Fruit fly (Drosophila melanogaster) whole organism, pupa: Measurements from ENCODE around the gene LSm3.

ENCODE experiments used
- CG10348 ChIP-seq: fragments of 200-800 bp; sonication (Bioruptor generic); IDR thresholded peaks from 2 replicates; pipeline ENCODE4 v1.3.6; 2022; ENCODE audit warnings: missing biosample characterization, missing genetic modification characterization
- CG12605 ChIP-seq: fragments of 200-800 bp; sonication (Bioruptor generic); IDR thresholded peaks from 2 replicates; pipeline ENCODE4 v1.3.6; 2022; ENCODE audit warnings: missing biosample characterization, missing genetic modification characterization
- CG13204 ChIP-seq: fragments of 200-800 bp; sonication (Bioruptor generic); optimal IDR thresholded peaks from 2 replicates; lab custom pipeline; 2018; ENCODE audit warnings: missing biosample characterization, mild to moderate bottlenecking, missing genetic modification characterization, moderate library complexity
- CG14655 ChIP-seq: fragments of 200-800 bp; sonication (Bioruptor generic); optimal IDR thresholded peaks from 3 replicates; lab custom pipeline; 2017; ENCODE audit warnings: mild to moderate bottlenecking, missing biosample characterization, missing genetic modification reagents, missing genetic modification characterization
- CG15710 ChIP-seq: fragments of 200-800 bp; sonication (Bioruptor generic); optimal IDR thresholded peaks from 2 replicates; lab custom pipeline; 2018; ENCODE audit warnings: missing biosample characterization, mild to moderate bottlenecking, missing genetic modification characterization, moderate library complexity
- CG17806 ChIP-seq: fragments of 200-800 bp; sonication (Bioruptor generic); optimal IDR thresholded peaks from 2 replicates; lab custom pipeline; 2018; ENCODE audit warnings: missing biosample characterization, mild to moderate bottlenecking, missing genetic modification characterization, moderate library complexity
- CG32121 ChIP-seq: fragments of 200-800 bp; sonication (Bioruptor generic); IDR thresholded peaks from 2 replicates; pipeline ENCODE4 v1.3.6; 2022; ENCODE audit warnings: missing biosample characterization, missing genetic modification characterization
- CG34367 ChIP-seq: fragments of 200-800 bp; sonication (Bioruptor generic); optimal IDR thresholded peaks from 2 replicates; lab custom pipeline; 2018; ENCODE audit warnings: missing biosample characterization, mild to moderate bottlenecking, missing genetic modification characterization
- CG4496 ChIP-seq: fragments of 200-800 bp; sonication (Bioruptor generic); IDR thresholded peaks from 3 replicates; pipeline ENCODE4 v1.3.6; 2022; ENCODE audit warnings: missing biosample characterization, missing genetic modification characterization
- CG8159 ChIP-seq: fragments of 200-800 bp; sonication (Bioruptor generic); optimal IDR thresholded peaks from 3 replicates; lab custom pipeline; 2018; ENCODE audit warnings: missing biosample characterization, mild to moderate bottlenecking, missing genetic modification characterization, moderate library complexity
- CG8301 ChIP-seq: fragments of 200-800 bp; sonication (Bioruptor generic); optimal IDR thresholded peaks from 2 replicates; lab custom pipeline; 2018; ENCODE audit warnings: missing biosample characterization, mild to moderate bottlenecking, missing genetic modification characterization
- CG9948 ChIP-seq: fragments of 200-800 bp; sonication (Bioruptor generic); optimal IDR thresholded peaks from 2 replicates; lab custom pipeline; 2018; ENCODE audit warnings: missing biosample characterization, mild to moderate bottlenecking, missing genetic modification characterization, moderate library complexity
- D1 ChIP-seq: fragments of 200-800 bp; sonication (Bioruptor generic); optimal IDR thresholded peaks from 2 replicates; lab custom pipeline; 2018; ENCODE audit warnings: missing biosample characterization, mild to moderate bottlenecking, missing genetic modification characterization, moderate library complexity
- EcR ChIP-seq: fragments of 200-800 bp; sonication (Bioruptor generic); optimal IDR thresholded peaks from 3 replicates; lab custom pipeline; 2019; ENCODE audit warnings: missing biosample characterization, missing genetic modification characterization, mild to moderate bottlenecking, moderate library complexity, missing genetic modification reagents
- Ets98B ChIP-seq: fragments of 200-800 bp; sonication (Bioruptor generic); IDR thresholded peaks from 2 replicates; pipeline ENCODE4 v1.3.6; 2022; ENCODE audit warnings: missing biosample characterization, missing genetic modification characterization
- Pif1A ChIP-seq: fragments of 200-800 bp; sonication (Bioruptor generic); optimal IDR thresholded peaks from 3 replicates; lab custom pipeline; 2016; ENCODE audit warnings: missing biosample characterization, missing genetic modification characterization
- Pif1B ChIP-seq: fragments of 200-800 bp; sonication (Bioruptor generic); optimal IDR thresholded peaks from 3 replicates; lab custom pipeline; 2016; ENCODE audit warnings: missing biosample characterization, missing genetic modification characterization
- Snoo ChIP-seq: fragments of 200-800 bp; sonication (Bioruptor generic); optimal IDR thresholded peaks from 3 replicates; lab custom pipeline; 2017; ENCODE audit warnings: missing biosample characterization, mild to moderate bottlenecking, missing genetic modification characterization, inconsistent platforms
- fd96Ca ChIP-seq: fragments of 200-800 bp; sonication (Bioruptor generic); IDR thresholded peaks from 3 replicates; pipeline ENCODE4 v1.3.6; 2022; ENCODE audit warnings: missing biosample characterization, missing genetic modification characterization
- gl ChIP-seq: fragments of 200-800 bp; sonication (Bioruptor generic); optimal IDR thresholded peaks from 2 replicates; lab custom pipeline; 2018; ENCODE audit warnings: missing biosample characterization, mild to moderate bottlenecking, missing genetic modification characterization
- rn ChIP-seq: fragments of 200-800 bp; sonication (Bioruptor generic); IDR thresholded peaks from 2 replicates; pipeline ENCODE4 v1.3.6; 2022; ENCODE audit warnings: missing biosample characterization, missing genetic modification characterization

LSm3 gene

dm6 chr3R:24010637-24011214, 14.7 kb downstream of the LSm3 start:
- TF ChIP-seq D1 (tag; lab: Kevin White, UChicago): no peak
- TF ChIP-seq gl (tag; lab: Kevin White, UChicago): no peak
- peak; percentile 55 for TF ChIP-seq CG12605 (GFP tag; lab: Robert Waterston, UW)
- no peak for TF ChIP-seq CG9948
- TF ChIP-seq fd96Ca (GFP tag; lab: Robert Waterston, UW): peak; percentile 51; the same call in 2 of the 3 replicates
- TF ChIP-seq EcR (GFP tag; lab: Kevin White, UChicago): no peak
- TF ChIP-seq CG4496: peak; percentile 75; the same call in 2 of the 3 replicates
- peak; percentile 39 for TF ChIP-seq Pif1A (GFP tag; lab: Kevin White, UChicago)
- TF ChIP-seq CG13204: peak; percentile 46
- TF ChIP-seq rn (GFP tag; lab: Robert Waterston, UW): 0 out of 2 replicates have a peak, but pooled peaks have one; percentile 13
- TF ChIP-seq CG8159 (tag; lab: Kevin White, UChicago): peak; percentile 21
- peak; percentile 72 for TF ChIP-seq CG32121 (GFP tag; lab: Robert Waterston, UW)
- TF ChIP-seq Snoo (tag; lab: Kevin White, UChicago): peak; percentile 16
- no peak for TF ChIP-seq CG10348 (GFP tag; lab: Robert Waterston, UW)
- TF ChIP-seq Pif1B (GFP tag; lab: Kevin White, UChicago): no peak
- TF ChIP-seq CG17806 (tag; lab: Kevin White, UChicago): no peak
- TF ChIP-seq CG8301 (tag; lab: Kevin White, UChicago): peak; percentile 53
- peak; percentile 62 for TF ChIP-seq CG14655
- TF ChIP-seq CG15710: peak; percentile 7
- TF ChIP-seq Ets98B (GFP tag; lab: Robert Waterston, UW): peak; percentile 61
- TF ChIP-seq CG34367: no peak

- TF ChIP-seq Pif1A (GFP tag; lab: Kevin White, UChicago) (no peak), CG12605 (GFP tag; lab: Robert Waterston, UW) (no peak), EcR (GFP tag; lab: Kevin White, UChicago) (no peak), CG9948 (no peak), Ets98B (GFP tag; lab: Robert Waterston, UW) (no peak), CG14655 (no peak), D1 (tag; lab: Kevin White, UChicago) (no peak), CG8301 (tag; lab: Kevin White, UChicago) (no peak), fd96Ca (GFP tag; lab: Robert Waterston, UW) (no peak), CG4496 (no peak), CG34367 (no peak), CG32121 (GFP tag; lab: Robert Waterston, UW) (no peak), CG13204 (no peak), CG15710 (no peak)
Measured at dm6 chr3R:24012038-24012693, 16.1 kb downstream of the LSm3 start.

dm6 chr3R:24014600-24014999, 18.5 kb downstream of the LSm3 start:
- TF ChIP-seq CG15710: peak; percentile 30
- TF ChIP-seq CG4496: 0 out of 3 replicates have a peak, but pooled peaks have one; percentile 25
- TF ChIP-seq CG8301 (tag; lab: Kevin White, UChicago): no peak

dm6 chr3R:24015449-24015848, 19.4 kb downstream of the LSm3 start:
- TF ChIP-seq CG14655: no peak
- TF ChIP-seq CG9948: no peak
- TF ChIP-seq Ets98B (GFP tag; lab: Robert Waterston, UW): no peak
- no peak for TF ChIP-seq CG17806 (tag; lab: Kevin White, UChicago)
- TF ChIP-seq fd96Ca (GFP tag; lab: Robert Waterston, UW): no peak
- no peak for TF ChIP-seq CG12605 (GFP tag; lab: Robert Waterston, UW)
- no peak for TF ChIP-seq Snoo (tag; lab: Kevin White, UChicago)
- TF ChIP-seq CG32121 (GFP tag; lab: Robert Waterston, UW): no peak
- TF ChIP-seq CG15710: no peak
- no peak for TF ChIP-seq CG8301 (tag; lab: Kevin White, UChicago)
- TF ChIP-seq CG34367: no peak
- TF ChIP-seq CG10348 (GFP tag; lab: Robert Waterston, UW): no peak
- no peak for TF ChIP-seq rn (GFP tag; lab: Robert Waterston, UW)
- no peak for TF ChIP-seq Pif1A (GFP tag; lab: Kevin White, UChicago)
- no peak for TF ChIP-seq EcR (GFP tag; lab: Kevin White, UChicago)
- TF ChIP-seq gl (tag; lab: Kevin White, UChicago): no peak
- TF ChIP-seq CG8159 (tag; lab: Kevin White, UChicago): no peak
- no peak for TF ChIP-seq CG13204
- TF ChIP-seq CG4496: no peak
- no peak for TF ChIP-seq Pif1B (GFP tag; lab: Kevin White, UChicago)

- TF ChIP-seq Pif1A (GFP tag; lab: Kevin White, UChicago) (no peak), CG4496 (peak; percentile 34; the same call in 1 of the 3 replicates), Pif1B (GFP tag; lab: Kevin White, UChicago) (no peak), CG12605 (GFP tag; lab: Robert Waterston, UW) (0 out of 2 replicates have a peak, but pooled peaks have one; percentile 45), CG15710 (no peak), EcR (GFP tag; lab: Kevin White, UChicago) (peak; percentile 92), D1 (tag; lab: Kevin White, UChicago) (no peak), CG32121 (GFP tag; lab: Robert Waterston, UW) (0 out of 2 replicates have a peak, but pooled peaks have one; percentile 19), CG34367 (no peak), CG13204 (no peak), Snoo (tag; lab: Kevin White, UChicago) (no peak), Ets98B (GFP tag; lab: Robert Waterston, UW) (0 out of 2 replicates have a peak, but pooled peaks have one; percentile 22), CG9948 (no peak), CG8159 (tag; lab: Kevin White, UChicago) (no peak), rn (GFP tag; lab: Robert Waterston, UW) (no peak), fd96Ca (GFP tag; lab: Robert Waterston, UW) (0 out of 3 replicates have a peak, but pooled peaks have one; percentile 45), CG14655 (no peak), CG8301 (tag; lab: Kevin White, UChicago) (no peak), CG17806 (tag; lab: Kevin White, UChicago) (no peak), CG10348 (GFP tag; lab: Robert Waterston, UW) (no peak), gl (tag; lab: Kevin White, UChicago) (no peak)
Measured at dm6 chr3R:24015939-24016913, 20.2 kb downstream of the LSm3 start.
